Worm (Caenorhabditis elegans) whole organism, mixed stage, embryonic: ENCODE measurements around the gene exos-1.

Experiments
- M03D4.4 ChIP-seq: sonication (generic microtip); optimal IDR thresholded peaks from 2 replicates; lab custom pipeline; 2017; ENCODE audit warnings: mild to moderate bottlenecking, missing genetic modification characterization, missing compliant biosample characterization
- bed-3 ChIP-seq: fragments of 200-800 bp; sonication (Bioruptor generic); optimal IDR thresholded peaks from 3 replicates; lab custom pipeline; 2018; ENCODE audit warnings: mild to moderate bottlenecking, missing genetic modification characterization, moderate library complexity, missing compliant biosample characterization
- blmp-1 ChIP-seq: fragments of 150-350 bp; optimal IDR thresholded peaks from 2 replicates; lab custom pipeline; 2014; ENCODE audit warnings: missing biosample characterization, missing genetic modification characterization
- ceh-39 ChIP-seq: fragments of 150-350 bp; optimal IDR thresholded peaks from 2 replicates; lab custom pipeline; 2014; ENCODE audit warnings: missing biosample characterization, missing genetic modification characterization
- ceh-43 ChIP-seq: fragments of 200-800 bp; sonication (Bioruptor generic); optimal IDR thresholded peaks from 2 replicates; lab custom pipeline; 2018; ENCODE audit warnings: mild to moderate bottlenecking, missing genetic modification characterization, moderate library complexity, missing compliant biosample characterization
- ceh-83 ChIP-seq: fragments of 200-800 bp; sonication (Bioruptor generic); optimal IDR thresholded peaks from 2 replicates; lab custom pipeline; 2018; ENCODE audit warnings: mild to moderate bottlenecking, missing genetic modification characterization, missing compliant biosample characterization
- ces-1 ChIP-seq: fragments of 150-350 bp; optimal IDR thresholded peaks from 2 replicates; lab custom pipeline; 2014; ENCODE audit warnings: missing biosample characterization, missing genetic modification reagents, missing genetic modification characterization
- cnd-1 ChIP-seq: fragments of 200-800 bp; sonication (Bioruptor generic); optimal IDR thresholded peaks from 2 replicates; lab custom pipeline; 2018; ENCODE audit warnings: mild to moderate bottlenecking, missing genetic modification characterization, missing compliant biosample characterization
- drap-1 ChIP-seq: fragments of 200-800 bp; sonication (Bioruptor generic); optimal IDR thresholded peaks from 3 replicates; lab custom pipeline; 2018; ENCODE audit warnings: mild to moderate bottlenecking, missing genetic modification characterization, missing compliant biosample characterization
- elt-1 ChIP-seq: sonication (generic microtip); optimal IDR thresholded peaks from 2 replicates; lab custom pipeline; 2017; ENCODE audit warnings: missing genetic modification characterization, mild to moderate bottlenecking, missing compliant biosample characterization, antibody characterized with exemption, moderate library complexity, borderline replicate concordance; ENCODE audit not compliant: insufficient read depth
- elt-3 ChIP-seq: fragments of 150-350 bp; optimal IDR thresholded peaks from 2 replicates; lab custom pipeline; 2014; ENCODE audit warnings: missing biosample characterization, missing genetic modification characterization
- flh-1 ChIP-seq: fragments of 200-800 bp; sonication (Bioruptor generic); optimal IDR thresholded peaks from 2 replicates; lab custom pipeline; 2018; ENCODE audit warnings: mild to moderate bottlenecking, missing genetic modification characterization, moderate library complexity, missing compliant biosample characterization
- ham-2 ChIP-seq: fragments of 200-800 bp; sonication (Bioruptor generic); optimal IDR thresholded peaks from 2 replicates; lab custom pipeline; 2018; ENCODE audit warnings: mild to moderate bottlenecking, missing genetic modification characterization, missing compliant biosample characterization
- hlh-1 ChIP-seq: fragments of 150-350 bp; optimal IDR thresholded peaks from 2 replicates; lab custom pipeline; 2014; ENCODE audit warnings: missing biosample characterization, missing genetic modification reagents, missing genetic modification characterization
- lin-13 ChIP-seq: fragments of 150-350 bp; optimal IDR thresholded peaks from 2 replicates; lab custom pipeline; 2014; ENCODE audit warnings: missing biosample characterization, missing genetic modification characterization
- lin-32 ChIP-seq: fragments of 200-800 bp; sonication (Bioruptor generic); optimal IDR thresholded peaks from 2 replicates; lab custom pipeline; 2018; ENCODE audit warnings: mild to moderate bottlenecking, missing genetic modification characterization, missing compliant biosample characterization
- lsy-2 ChIP-seq: fragments of 150-350 bp; optimal IDR thresholded peaks from 2 replicates; lab custom pipeline; 2014; ENCODE audit warnings: missing biosample characterization, missing genetic modification characterization
- mab-5 ChIP-seq: fragments of 150-350 bp; optimal IDR thresholded peaks from 2 replicates; lab custom pipeline; 2014; ENCODE audit warnings: missing biosample characterization, missing genetic modification characterization
- mep-1 ChIP-seq: fragments of 150-350 bp; optimal IDR thresholded peaks from 2 replicates; lab custom pipeline; 2017; ENCODE audit warnings: missing biosample characterization, missing genetic modification reagents, missing genetic modification characterization, inconsistent platforms
- mls-2 ChIP-seq: sonication (generic microtip); optimal IDR thresholded peaks from 2 replicates; lab custom pipeline; 2016; ENCODE audit warnings: mild to moderate bottlenecking, missing genetic modification characterization, moderate library complexity, missing compliant biosample characterization
- nhr-12 ChIP-seq: fragments of 150-350 bp; optimal IDR thresholded peaks from 2 replicates; lab custom pipeline; 2014; ENCODE audit warnings: missing biosample characterization, missing genetic modification characterization
- nhr-2 ChIP-seq: fragments of 150-350 bp; optimal IDR thresholded peaks from 2 replicates; lab custom pipeline; 2014; ENCODE audit warnings: missing biosample characterization, missing genetic modification characterization
- nhr-237 ChIP-seq: fragments of 150-350 bp; optimal IDR thresholded peaks from 2 replicates; lab custom pipeline; 2014; ENCODE audit warnings: missing biosample characterization, missing genetic modification characterization
- nhr-28 ChIP-seq: fragments of 150-350 bp; optimal IDR thresholded peaks from 2 replicates; lab custom pipeline; 2014; ENCODE audit warnings: missing biosample characterization, missing genetic modification characterization
- nhr-76 ChIP-seq: sonication (generic microtip); optimal IDR thresholded peaks from 2 replicates; lab custom pipeline; 2017; ENCODE audit warnings: missing biosample characterization, missing genetic modification characterization
- pha-4 ChIP-seq: fragments of 150-350 bp; optimal IDR thresholded peaks from 2 replicates; lab custom pipeline; 2018; ENCODE audit warnings: missing biosample characterization, missing genetic modification reagents, missing genetic modification characterization
- sem-2 ChIP-seq: fragments of 200-800 bp; sonication (Bioruptor generic); optimal IDR thresholded peaks from 2 replicates; lab custom pipeline; 2018; ENCODE audit warnings: mild to moderate bottlenecking, missing genetic modification characterization, missing compliant biosample characterization
- snpc-4 ChIP-seq: fragments of 150-350 bp; optimal IDR thresholded peaks from 2 replicates; lab custom pipeline; 2014; ENCODE audit warnings: missing biosample characterization, missing genetic modification characterization
- sptf-1 ChIP-seq: sonication (generic microtip); optimal IDR thresholded peaks from 2 replicates; lab custom pipeline; 2017; ENCODE audit warnings: mild to moderate bottlenecking, missing genetic modification characterization, moderate library complexity, missing compliant biosample characterization
- tbx-8 ChIP-seq: fragments of 200-800 bp; sonication (Bioruptor generic); optimal IDR thresholded peaks from 2 replicates; lab custom pipeline; 2018; ENCODE audit warnings: mild to moderate bottlenecking, missing genetic modification characterization, moderate library complexity, missing compliant biosample characterization
- unc-120 ChIP-seq: sonication (generic microtip); optimal IDR thresholded peaks from 2 replicates; lab custom pipeline; 2017; ENCODE audit warnings: missing genetic modification characterization, missing compliant biosample characterization; ENCODE audit not compliant: poor library complexity, severe bottlenecking
- unc-39 ChIP-seq: fragments of 150-350 bp; optimal IDR thresholded peaks from 2 replicates; lab custom pipeline; 2014; ENCODE audit warnings: missing biosample characterization, missing genetic modification characterization
- unc-62 ChIP-seq: fragments of 150-350 bp; optimal IDR thresholded peaks from 2 replicates; lab custom pipeline; 2014; ENCODE audit warnings: missing biosample characterization, missing genetic modification reagents, missing genetic modification characterization
- zip-8 ChIP-seq: fragments of 150-350 bp; optimal IDR thresholded peaks from 2 replicates; lab custom pipeline; 2014; ENCODE audit warnings: missing biosample characterization, missing genetic modification characterization
- ztf-11 ChIP-seq: fragments of 150-350 bp; optimal IDR thresholded peaks from 2 replicates; lab custom pipeline; 2014; ENCODE audit warnings: missing biosample characterization, missing genetic modification characterization

Gene exos-1

DNA sequence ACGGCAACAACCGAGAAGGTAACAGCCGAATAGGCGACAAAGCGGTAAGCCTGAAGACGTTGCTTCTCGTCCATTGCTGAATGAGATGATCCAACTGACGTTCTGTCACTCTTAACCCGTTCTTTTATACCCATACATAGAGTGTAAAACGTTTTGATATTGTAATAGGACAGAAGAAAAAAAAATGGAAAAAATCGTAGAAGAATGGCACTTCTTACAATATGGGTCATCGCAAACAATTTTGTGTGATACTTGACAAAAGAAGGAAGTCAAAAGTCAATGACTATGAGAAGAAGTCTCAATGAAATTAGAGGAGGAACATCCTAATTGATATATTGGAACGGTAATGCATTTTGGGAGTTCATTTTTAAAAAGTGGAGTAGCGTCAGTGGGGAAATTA is 25.7 kb upstream of the exos-1 start, which contains the start of gene col-92:
Gene col-92 (minus strand): TSS at position 101 of the 400 bp plus-strand sequence.
- no peak for TF ChIP-seq flh-1 (GFP tag; lab: Kevin White, UChicago)
- no peak for TF ChIP-seq hlh-1 (tag; lab: Kevin White, UChicago)
- no peak for TF ChIP-seq mab-5 (tag; lab: Kevin White, UChicago)

- no peak for TF ChIP-seq unc-39
- no peak for TF ChIP-seq lin-32 (GFP tag; lab: Kevin White, UChicago)
- TF ChIP-seq ceh-39 (tag; lab: Kevin White, UChicago): no peak
- no peak for TF ChIP-seq ham-2 (GFP tag; lab: Kevin White, UChicago)
- no peak for TF ChIP-seq flh-1 (GFP tag; lab: Kevin White, UChicago)
- TF ChIP-seq, all 35 proteins: peak for 0
Observed at ce11 chrIII:10985559-10986036, 23.2 kb upstream of the exos-1 start, which contains the start of gene col-93. Gene col-93, minus strand, starts transcription at chrIII:10985609.

ce11 chrIII:10987561-10988184 is 21.2 kb upstream of the exos-1 start, which contains the start of gene col-94:
Gene col-94, minus strand, starts transcription at chrIII:10987873.
- TF ChIP-seq sem-2 (no peak), tbx-8 (GFP tag; lab: Kevin White, UChicago) (no peak), M03D4.4 (tag; lab: Kevin White, UChicago) (no peak)
- TF ChIP-seq, all 35 proteins: peak for 0

DNA sequence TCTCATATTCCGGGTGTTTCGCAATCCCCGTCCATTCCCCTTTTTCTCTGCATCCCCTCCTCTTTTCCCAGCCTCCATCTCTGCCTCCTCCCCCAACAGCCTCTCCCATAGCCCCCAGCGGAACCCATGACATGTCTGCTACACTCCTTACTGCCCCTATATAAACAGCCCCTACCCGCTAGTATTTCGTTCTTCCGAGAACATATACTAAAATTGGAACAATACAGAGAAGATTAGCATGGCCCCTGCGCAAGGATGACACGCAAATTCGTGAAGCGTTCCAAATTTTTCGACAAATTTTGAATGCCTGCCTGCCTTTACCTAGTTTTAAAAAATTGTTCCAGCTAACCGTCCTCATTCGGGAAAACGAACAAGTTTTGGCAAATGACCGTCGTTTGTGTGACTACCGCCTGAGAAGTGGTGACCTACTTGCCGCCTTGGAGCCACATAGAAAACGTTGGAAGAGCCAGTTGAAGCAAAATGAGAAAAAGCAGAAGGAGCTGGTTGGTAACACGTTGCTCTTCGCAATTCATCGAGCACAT is 19.3 kb upstream of the exos-1 start:
- no peak for TF ChIP-seq snpc-4
- peak; percentile 94 for TF ChIP-seq pha-4 (tag; lab: Kevin White, UChicago)
- peak; percentile 99 for TF ChIP-seq ham-2 (GFP tag; lab: Kevin White, UChicago)
- TF ChIP-seq unc-39: no peak
- peak; percentile 16 for TF ChIP-seq nhr-2 (tag; lab: Kevin White, UChicago)
- peak; percentile 98 for TF ChIP-seq sptf-1 (tag; lab: Kevin White, UChicago)
- peak; percentile 93 for TF ChIP-seq lin-32 (GFP tag; lab: Kevin White, UChicago)
- TF ChIP-seq hlh-1 (tag; lab: Kevin White, UChicago): peak; percentile 84
- TF ChIP-seq sem-2: peak; percentile 93
- peak; percentile 90 for TF ChIP-seq ceh-43 (GFP tag; lab: Kevin White, UChicago)
- peak; percentile 78 for TF ChIP-seq lsy-2 (tag; lab: Kevin White, UChicago)
- TF ChIP-seq unc-62 (GFP tag; lab: Kevin White, UChicago): peak; percentile 89
- TF ChIP-seq mls-2 (tag; lab: Kevin White, UChicago): peak; percentile 98
- TF ChIP-seq nhr-12 (tag; lab: Kevin White, UChicago): peak; percentile 16
- peak; percentile 95 for TF ChIP-seq ceh-83 (GFP tag; lab: Kevin White, UChicago)
- peak; percentile 89 for TF ChIP-seq lin-13 (tag; lab: Kevin White, UChicago)
- peak; percentile 91 for TF ChIP-seq mep-1 (tag; lab: Kevin White, UChicago)
- TF ChIP-seq nhr-237: peak; percentile 93
- TF ChIP-seq elt-1: peak; percentile 4
- TF ChIP-seq ztf-11 (tag; lab: Kevin White, UChicago): peak; percentile 79
- no peak for TF ChIP-seq zip-8 (tag; lab: Kevin White, UChicago)
- peak; percentile 95 for TF ChIP-seq M03D4.4 (tag; lab: Kevin White, UChicago)
- TF ChIP-seq nhr-28 (tag; lab: Kevin White, UChicago): peak; percentile 25
- peak; percentile 99 for TF ChIP-seq drap-1 (GFP tag; lab: Kevin White, UChicago)
- TF ChIP-seq nhr-76 (tag; lab: Kevin White, UChicago): peak; percentile 47
- peak; percentile 99 for TF ChIP-seq unc-120
- peak; percentile 86 for TF ChIP-seq elt-3 (tag; lab: Kevin White, UChicago)
- peak; percentile 57 for TF ChIP-seq ceh-39 (tag; lab: Kevin White, UChicago)
- peak; percentile 95 for TF ChIP-seq tbx-8 (GFP tag; lab: Kevin White, UChicago)
- TF ChIP-seq mab-5 (tag; lab: Kevin White, UChicago): peak; percentile 90
- TF ChIP-seq bed-3 (GFP tag; lab: Kevin White, UChicago): peak; percentile 89
- TF ChIP-seq cnd-1 (tag; lab: Kevin White, UChicago): peak; percentile 93
- TF ChIP-seq blmp-1 (tag; lab: Kevin White, UChicago): no peak
- peak; percentile 77 for TF ChIP-seq flh-1 (GFP tag; lab: Kevin White, UChicago)
- TF ChIP-seq ces-1 (GFP tag; lab: Kevin White, UChicago): peak; percentile 95
- TF ChIP-seq, all 35 proteins: peak for 31
